Worm (Caenorhabditis elegans) whole organism, L4 larva: Measurements from ENCODE around the gene srv-32.

Experiments
- R02D3.7 ChIP-seq: fragments of 150-350 bp; sonication (generic microtip); optimal IDR thresholded peaks from 3 replicates; lab custom pipeline; 2014; ENCODE audit warnings: missing biosample characterization, missing genetic modification characterization
- T20F7.1 ChIP-seq: fragments of 200-800 bp; sonication (Bioruptor generic); optimal IDR thresholded peaks from 2 replicates; lab custom pipeline; 2018; ENCODE audit warnings: mild to moderate bottlenecking, missing genetic modification characterization, missing compliant biosample characterization
- Y5F2A.4 ChIP-seq: fragments of 200-800 bp; sonication (Bioruptor generic); optimal IDR thresholded peaks from 2 replicates; lab custom pipeline; 2018; ENCODE audit warnings: mild to moderate bottlenecking, missing genetic modification characterization, missing compliant biosample characterization
- ama-1 ChIP-seq: fragments of 150-350 bp; optimal IDR thresholded peaks from 2 replicates; lab custom pipeline; 2014; ENCODE audit warnings: inconsistent platforms, mixed read lengths
- ceh-20 ChIP-seq: fragments of 200-800 bp; sonication (Bioruptor generic); IDR thresholded peaks from 2 replicates; pipeline ENCODE4 v1.3.6; 2022; ENCODE audit warnings: missing genetic modification reagents, missing genetic modification characterization, missing compliant biosample characterization
- ctbp-1 ChIP-seq: fragments of 200-800 bp; sonication (Bioruptor generic); IDR thresholded peaks from 2 replicates; pipeline ENCODE4 v1.3.6; 2022; ENCODE audit warnings: missing genetic modification reagents, missing genetic modification characterization, missing compliant biosample characterization
- daf-16 ChIP-seq, 3 experiments: sonication (generic microtip); optimal IDR thresholded peaks; 2 replicates each; lab custom pipeline; 2016 to 2017; ENCODE audit warnings: missing genetic modification characterization in 3 of 3, missing genetic modification reagents in 3 of 3, mild to moderate bottlenecking in 2 of 3, missing compliant biosample characterization in 2 of 3, missing biosample characterization in 1 of 3, moderate library complexity in 1 of 3
- daf-8 ChIP-seq: fragments of 200-800 bp; sonication (Bioruptor generic); IDR thresholded peaks from 2 replicates; pipeline ENCODE4 v1.3.6; 2022; ENCODE audit warnings: missing genetic modification characterization, missing compliant biosample characterization
- dmd-6 ChIP-seq: fragments of 200-800 bp; sonication (Bioruptor generic); IDR thresholded peaks from 2 replicates; pipeline ENCODE4 v1.3.6; 2022; ENCODE audit warnings: missing genetic modification reagents, missing genetic modification characterization, missing compliant biosample characterization
- dmd-8 ChIP-seq: fragments of 200-800 bp; sonication (Bioruptor generic); IDR thresholded peaks from 2 replicates; pipeline ENCODE4 v1.3.6; 2022; ENCODE audit warnings: missing genetic modification characterization, missing compliant biosample characterization
- dmd-9 ChIP-seq: fragments of 200-800 bp; sonication (Bioruptor generic); IDR thresholded peaks from 2 replicates; pipeline ENCODE4 v1.3.6; 2022; ENCODE audit warnings: missing genetic modification reagents, missing genetic modification characterization, missing compliant biosample characterization
- duxl-1 ChIP-seq: sonication (generic microtip); optimal IDR thresholded peaks from 2 replicates; lab custom pipeline; 2016; ENCODE audit warnings: mild to moderate bottlenecking, missing genetic modification characterization, moderate library complexity, missing compliant biosample characterization; ENCODE audit not compliant: poor library complexity
- dve-1 ChIP-seq: sonication (generic microtip); optimal IDR thresholded peaks from 2 replicates; lab custom pipeline; 2017; ENCODE audit warnings: antibody characterized with exemption, mild to moderate bottlenecking, missing genetic modification characterization, missing compliant biosample characterization; ENCODE audit not compliant: insufficient read depth
- egl-43 ChIP-seq: fragments of 200-800 bp; sonication (Bioruptor generic); IDR thresholded peaks from 2 replicates; pipeline ENCODE4 v1.3.6; 2022; ENCODE audit warnings: missing genetic modification reagents, missing genetic modification characterization, missing compliant biosample characterization
- hlh-11 ChIP-seq: fragments of 200-800 bp; sonication (Bioruptor generic); optimal IDR thresholded peaks from 2 replicates; lab custom pipeline; 2018; ENCODE audit warnings: mild to moderate bottlenecking, missing genetic modification characterization, missing compliant biosample characterization
- lin-13 ChIP-seq: fragments of 150-350 bp; optimal IDR thresholded peaks from 2 replicates; lab custom pipeline; 2014; ENCODE audit warnings: missing biosample characterization, missing genetic modification reagents, missing genetic modification characterization
- madf-9 ChIP-seq: fragments of 200-800 bp; sonication (Bioruptor generic); conservative IDR thresholded peaks from 2 replicates; pipeline ENCODE4 v1.3.6; 2022; ENCODE audit warnings: missing genetic modification reagents, missing genetic modification characterization, missing compliant biosample characterization
- mdl-1 ChIP-seq, 2 experiments: fragments of 150-350 bp in 1 of 2; sonication (generic microtip) in 1 of 2; optimal IDR thresholded peaks; 2 replicates each; lab custom pipeline; 2014 to 2017; ENCODE audit warnings: missing biosample characterization in 2 of 2, missing genetic modification characterization in 2 of 2
- mes-2 ChIP-seq: sonication (generic microtip); optimal IDR thresholded peaks from 2 replicates; lab custom pipeline; 2016; ENCODE audit warnings: missing genotype, mild to moderate bottlenecking, missing genetic modification characterization, missing compliant biosample characterization; ENCODE audit not compliant: poor library complexity, severe bottlenecking
- mxl-3 ChIP-seq: fragments of 200-800 bp; sonication (Bioruptor generic); optimal IDR thresholded peaks from 2 replicates; lab custom pipeline; 2018; ENCODE audit warnings: mild to moderate bottlenecking, missing genetic modification characterization, missing compliant biosample characterization
- nhr-102 ChIP-seq: sonication (generic microtip); optimal IDR thresholded peaks from 2 replicates; lab custom pipeline; 2016; ENCODE audit warnings: mild to moderate bottlenecking, missing genetic modification characterization, moderate library complexity, missing compliant biosample characterization
- nhr-28 ChIP-seq: fragments of 150-350 bp; optimal IDR thresholded peaks from 2 replicates; lab custom pipeline; 2014; ENCODE audit warnings: missing biosample characterization, missing genetic modification characterization
- nhr-41 ChIP-seq: fragments of 200-800 bp; sonication (Bioruptor generic); IDR thresholded peaks from 2 replicates; pipeline ENCODE4 v1.3.6; 2022; ENCODE audit warnings: missing genetic modification reagents, missing genetic modification characterization, missing compliant biosample characterization
- nhr-48 ChIP-seq: sonication (generic microtip); optimal IDR thresholded peaks from 2 replicates; lab custom pipeline; 2016; ENCODE audit warnings: mild to moderate bottlenecking, missing genetic modification characterization, missing compliant biosample characterization
- pha-4 ChIP-seq, 2 experiments: fragments of 150-350 bp in 1 of 2; fragments of 200-800 bp in 1 of 2; sonication (Bioruptor generic) in 1 of 2; IDR thresholded peaks in 1 of 2; optimal IDR thresholded peaks in 1 of 2; 2 replicates each; pipeline versions ENCODE4 v1.3.6 to Lab custom; 2014 to 2022; ENCODE audit warnings: missing genetic modification characterization in 2 of 2, missing genetic modification reagents in 2 of 2, missing biosample characterization in 1 of 2, missing compliant biosample characterization in 1 of 2
- php-3 ChIP-seq: fragments of 200-800 bp; sonication (Bioruptor generic); IDR thresholded peaks from 2 replicates; pipeline ENCODE4 v1.3.6; 2022; ENCODE audit warnings: missing genetic modification reagents, missing genetic modification characterization, missing compliant biosample characterization
- pqm-1 ChIP-seq: sonication (generic microtip); optimal IDR thresholded peaks from 2 replicates; lab custom pipeline; 2017; ENCODE audit warnings: missing biosample characterization, missing genetic modification characterization
- snpc-1.2 ChIP-seq: fragments of 200-800 bp; sonication (Bioruptor generic); IDR thresholded peaks from 2 replicates; pipeline ENCODE4 v1.3.6; 2022; ENCODE audit warnings: missing genetic modification reagents, missing genetic modification characterization, missing compliant biosample characterization
- spr-1 ChIP-seq: sonication (generic microtip); optimal IDR thresholded peaks from 2 replicates; lab custom pipeline; 2016; ENCODE audit warnings: mild to moderate bottlenecking, missing genetic modification characterization, missing compliant biosample characterization
- unc-62 ChIP-seq, 3 experiments: fragments of 150-350 bp in 1 of 3; sonication (generic microtip); optimal IDR thresholded peaks in 2 of 3; peaks in 1 of 3; 1 replicate in 1 of 3; 2 replicates in 2 of 3; lab custom pipeline; 2014 to 2017; ENCODE audit warnings: missing biosample characterization in 3 of 3, missing genetic modification characterization in 3 of 3, missing genetic modification reagents in 3 of 3, missing genotype in 1 of 3
- zfp-2 ChIP-seq: sonication (generic microtip); optimal IDR thresholded peaks from 2 replicates; lab custom pipeline; 2016; ENCODE audit warnings: mild to moderate bottlenecking, missing genetic modification characterization, missing compliant biosample characterization
- zip-2 ChIP-seq: fragments of 150-350 bp; optimal IDR thresholded peaks from 2 replicates; lab custom pipeline; 2014; ENCODE audit warnings: missing biosample characterization, missing genetic modification characterization

srv-32 gene

ce11 chrIV:6282143-6282542, at the start of gene srv-32:
Gene srv-32 (minus strand): TSS chrIV:6282243.
- no peak for TF ChIP-seq nhr-48 (tag; lab: Kevin White, UChicago)
- TF ChIP-seq pha-4 (GFP tag; IDR thresholded peaks at IDR 0.05; lab: Robert Waterston, UW), result no peak
- no peak for TF ChIP-seq pha-4 (tag; optimal IDR thresholded peaks at IDR 0.05; lab: Kevin White, UChicago)
- no peak for TF ChIP-seq Y5F2A.4 (GFP tag; lab: Kevin White, UChicago)
- TF ChIP-seq pqm-1 (tag; lab: Kevin White, UChicago), result no peak
- no peak for TF ChIP-seq R02D3.7 (tag; lab: Kevin White, UChicago)
- TF ChIP-seq duxl-1 (tag; lab: Kevin White, UChicago), result no peak
- no peak for TF ChIP-seq egl-43 (GFP tag; lab: Robert Waterston, UW)
- TF ChIP-seq spr-1 (tag; lab: Kevin White, UChicago), result no peak
- TF ChIP-seq nhr-28 (tag; lab: Kevin White, UChicago), result no peak
- no peak for TF ChIP-seq zip-2 (tag; lab: Kevin White, UChicago)

DNA sequence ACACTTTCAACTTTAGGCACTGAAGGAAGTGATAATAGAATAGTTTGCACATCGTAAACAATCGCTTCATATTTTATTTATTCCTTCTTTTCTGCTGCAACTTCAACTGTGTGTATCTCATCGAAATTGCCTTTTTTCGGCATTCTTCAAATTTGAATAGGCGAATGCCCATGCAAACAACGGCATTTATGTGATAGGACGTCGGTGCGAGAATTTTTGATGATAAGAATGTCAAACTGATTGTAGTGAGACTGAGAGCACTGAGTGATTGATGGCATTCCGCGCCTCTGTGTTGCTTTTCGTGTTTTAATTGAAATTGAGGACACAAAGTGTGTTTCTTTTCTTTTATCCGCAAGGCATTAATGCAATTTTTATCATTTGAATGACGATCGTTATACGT, 48.7 kb upstream of the srv-32 start:
- TF ChIP-seq php-3 (GFP tag; lab: Robert Waterston, UW) (peak; percentile 78), nhr-28 (tag; lab: Kevin White, UChicago) (peak; percentile 70), daf-8 (no peak), lin-13 (peak; percentile 40), daf-16 (GFP tag; optimal IDR thresholded peaks at IDR 0.05; lab: Kevin White, UChicago) (no peak), daf-16 (tag; optimal IDR thresholded peaks at IDR 0.05; lab: Kevin White, UChicago) (peak; percentile 64), dmd-8 (GFP tag; lab: Robert Waterston, UW) (no peak), nhr-41 (GFP tag; lab: Robert Waterston, UW) (no peak), zfp-2 (no peak), dmd-9 (GFP tag; lab: Robert Waterston, UW) (no peak), ceh-20 (GFP tag; lab: Robert Waterston, UW) (peak; percentile 69; the same call in 1 of the 2 replicates), T20F7.1 (peak; percentile 33), nhr-102 (tag; lab: Kevin White, UChicago) (no peak), dmd-6 (GFP tag; lab: Robert Waterston, UW) (peak; percentile 81), hlh-11 (tag; lab: Kevin White, UChicago) (peak; percentile 63), mxl-3 (GFP tag; lab: Kevin White, UChicago) (peak; percentile 47), ama-1 (lab: Kevin White, UChicago) (peak; percentile 15), pqm-1 (tag; lab: Kevin White, UChicago) (peak; percentile 91), madf-9 (GFP tag; lab: Robert Waterston, UW) (no peak), mes-2 (peak; percentile 7), dve-1 (peak; percentile 55), ctbp-1 (no peak), nhr-48 (tag; lab: Kevin White, UChicago) (no peak)

- TF ChIP-seq snpc-1.2 (0 out of 2 replicates have a peak, but pooled peaks have one; percentile 7), daf-8 (no peak)
- TF ChIP-seq, all 104 proteins: peak for 1
Observed at ce11 chrIV:6329339-6329738, 47.3 kb upstream of the srv-32 start, which contains the start of gene seu-1. Gene seu-1 (plus strand): TSS chrIV:6329639.

- TF ChIP-seq mdl-1 (tag; optimal IDR thresholded peaks at IDR 0.05; lab: Kevin White, UChicago), result no peak
- TF ChIP-seq unc-62 (GFP tag; optimal IDR thresholded peaks at IDR 0.05 in 1 of 2; lab: Kevin White, UChicago), result peak in 1 of 2 experiments; percentile 94
- no peak for TF ChIP-seq unc-62 (tag; optimal IDR thresholded peaks at IDR 0.05; lab: Kevin White, UChicago)
Observed at ce11 chrIV:6328198-6328597, 46.2 kb upstream of the srv-32 start.
